Worm (Caenorhabditis elegans) whole organism, mixed stage, embryonic: ENCODE data around the gene pqn-22.

ENCODE experiments used
- mep-1 ChIP-seq: fragments of 150-350 bp; optimal IDR thresholded peaks from 2 replicates; lab custom pipeline; 2017; ENCODE audit warnings: missing biosample characterization, missing genetic modification reagents, missing genetic modification characterization, inconsistent platforms
- nhr-28 ChIP-seq: fragments of 150-350 bp; optimal IDR thresholded peaks from 2 replicates; lab custom pipeline; 2014; ENCODE audit warnings: missing biosample characterization, missing genetic modification characterization
- sptf-1 ChIP-seq: sonication (generic microtip); optimal IDR thresholded peaks from 2 replicates; lab custom pipeline; 2017; ENCODE audit warnings: mild to moderate bottlenecking, missing genetic modification characterization, moderate library complexity, missing compliant biosample characterization
- unc-62 ChIP-seq: fragments of 150-350 bp; optimal IDR thresholded peaks from 2 replicates; lab custom pipeline; 2014; ENCODE audit warnings: missing biosample characterization, missing genetic modification reagents, missing genetic modification characterization
- ztf-11 ChIP-seq: fragments of 150-350 bp; optimal IDR thresholded peaks from 2 replicates; lab custom pipeline; 2014; ENCODE audit warnings: missing biosample characterization, missing genetic modification characterization

DNA sequence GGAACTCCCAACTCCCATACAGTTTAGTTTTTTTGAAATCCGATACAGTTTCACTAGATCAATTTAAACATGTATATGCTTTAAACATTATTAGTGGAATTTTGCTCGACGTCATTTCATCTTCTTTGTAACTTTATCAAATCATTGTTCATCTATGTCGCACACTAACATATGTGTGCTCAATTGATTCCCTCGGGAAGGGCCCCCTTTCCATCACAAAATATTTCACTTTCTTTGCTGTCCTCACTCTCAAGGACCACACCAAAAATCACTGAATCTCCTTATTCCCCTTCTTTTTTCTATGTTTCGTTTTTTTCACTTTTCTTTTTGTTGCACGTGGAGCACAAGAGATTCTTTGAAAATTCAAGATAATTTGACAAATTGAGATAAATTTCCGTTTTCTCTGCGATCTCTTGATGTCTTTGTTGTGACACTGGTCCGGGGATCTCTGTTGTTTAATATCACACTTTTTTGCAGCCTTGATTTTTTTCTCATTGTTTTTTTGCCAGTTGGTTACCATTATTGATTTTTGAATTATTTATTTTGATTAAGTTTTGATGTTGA, 13.8 kb upstream of the pqn-22 start:
- TF ChIP-seq mep-1 (no peak), nhr-28 (no peak), unc-62 (no peak), ztf-11 (tag; lab: Kevin White, UChicago) (no peak), sptf-1 (tag; lab: Kevin White, UChicago) (no peak)
